Worm (Caenorhabditis elegans) whole organism, L3 larva: Measurements from ENCODE around the gene daf-15.

Source experiments
- R02D3.7 ChIP-seq: fragments of 150-350 bp; optimal IDR thresholded peaks from 2 replicates; lab custom pipeline; 2014; ENCODE audit warnings: missing biosample characterization, missing genetic modification characterization
- aly-2 ChIP-seq: fragments of 150-350 bp; optimal IDR thresholded peaks from 2 replicates; lab custom pipeline; 2014; ENCODE audit warnings: missing biosample characterization, missing genetic modification characterization
- ceh-16 ChIP-seq: sonication (generic microtip); optimal IDR thresholded peaks from 2 replicates; lab custom pipeline; 2017; ENCODE audit warnings: missing biosample characterization, missing genetic modification characterization
- ceh-28 ChIP-seq: fragments of 150-350 bp; optimal IDR thresholded peaks from 2 replicates; lab custom pipeline; 2014; ENCODE audit warnings: missing biosample characterization, missing genetic modification reagents, missing genetic modification characterization
- ceh-82 ChIP-seq: fragments of 150-350 bp; optimal IDR thresholded peaks from 2 replicates; lab custom pipeline; 2014; ENCODE audit warnings: missing biosample characterization, missing genetic modification characterization
- ceh-9 ChIP-seq: sonication (generic microtip); optimal IDR thresholded peaks from 2 replicates; lab custom pipeline; 2018; ENCODE audit warnings: missing biosample characterization, missing genetic modification characterization
- daf-12 ChIP-seq: fragments of 150-350 bp; optimal IDR thresholded peaks from 2 replicates; lab custom pipeline; 2014; ENCODE audit warnings: missing biosample characterization, missing genetic modification reagents, missing genetic modification characterization
- egl-5 ChIP-seq: fragments of 150-350 bp; optimal IDR thresholded peaks from 2 replicates; lab custom pipeline; 2017; ENCODE audit warnings: missing biosample characterization, missing genetic modification reagents, missing genetic modification characterization, inconsistent platforms
- elt-1 ChIP-seq: fragments of 150-350 bp; optimal IDR thresholded peaks from 2 replicates; lab custom pipeline; 2014; ENCODE audit warnings: missing biosample characterization, missing genetic modification characterization
- elt-2 ChIP-seq: sonication (generic microtip); optimal IDR thresholded peaks from 2 replicates; lab custom pipeline; 2016; ENCODE audit warnings: missing genetic modification reagents, mild to moderate bottlenecking, missing genetic modification characterization, missing compliant biosample characterization
- eor-1 ChIP-seq, 2 experiments: fragments of 150-350 bp; optimal IDR thresholded peaks; 2 replicates each; lab custom pipeline; 2014 to 2018; ENCODE audit warnings: missing biosample characterization in 2 of 2, missing genetic modification characterization in 2 of 2
- fkh-10 ChIP-seq: sonication (generic microtip); optimal IDR thresholded peaks from 2 replicates; lab custom pipeline; 2017; ENCODE audit warnings: missing biosample characterization, missing genetic modification reagents, missing genetic modification characterization
- fkh-2 ChIP-seq: fragments of 150-350 bp; optimal IDR thresholded peaks from 2 replicates; lab custom pipeline; 2014; ENCODE audit warnings: missing biosample characterization, missing genetic modification reagents, missing genetic modification characterization
- fos-1 ChIP-seq: fragments of 150-350 bp; optimal IDR thresholded peaks from 2 replicates; lab custom pipeline; 2014; ENCODE audit warnings: missing biosample characterization, missing genetic modification characterization
- hmg-11 ChIP-seq: sonication (generic microtip); optimal IDR thresholded peaks from 2 replicates; lab custom pipeline; 2016; ENCODE audit warnings: missing genetic modification characterization, missing compliant biosample characterization
- lin-15B ChIP-seq: fragments of 150-350 bp; optimal IDR thresholded peaks from 2 replicates; lab custom pipeline; 2014; ENCODE audit warnings: missing biosample characterization, missing genetic modification characterization
- lin-39 ChIP-seq: fragments of 150-350 bp; optimal IDR thresholded peaks from 2 replicates; lab custom pipeline; 2018; ENCODE audit warnings: missing biosample characterization, missing genetic modification reagents, missing genetic modification characterization
- lsy-12 ChIP-seq: sonication (generic microtip); optimal IDR thresholded peaks from 2 replicates; lab custom pipeline; 2016; ENCODE audit warnings: mild to moderate bottlenecking, missing genetic modification characterization, missing compliant biosample characterization
- mdl-1 ChIP-seq: fragments of 150-350 bp; optimal IDR thresholded peaks from 2 replicates; lab custom pipeline; 2014; ENCODE audit warnings: missing biosample characterization, missing genetic modification characterization
- mml-1 ChIP-seq: fragments of 150-350 bp; sonication (generic microtip); optimal IDR thresholded peaks from 3 replicates; lab custom pipeline; 2014; ENCODE audit warnings: missing biosample characterization, missing genetic modification characterization
- nfya-1 ChIP-seq: sonication (generic microtip); optimal IDR thresholded peaks from 2 replicates; lab custom pipeline; 2017; ENCODE audit warnings: missing genetic modification characterization, mild to moderate bottlenecking, missing compliant biosample characterization, antibody characterized with exemption, moderate library complexity; ENCODE audit not compliant: insufficient read depth
- nhr-11 ChIP-seq: fragments of 150-350 bp; optimal IDR thresholded peaks from 2 replicates; lab custom pipeline; 2014; ENCODE audit warnings: missing biosample characterization, missing genetic modification characterization
- nhr-12 ChIP-seq: fragments of 150-350 bp; optimal IDR thresholded peaks from 2 replicates; lab custom pipeline; 2014; ENCODE audit warnings: missing biosample characterization, missing genetic modification characterization
- nhr-23 ChIP-seq: fragments of 150-350 bp; optimal IDR thresholded peaks from 2 replicates; lab custom pipeline; 2014; ENCODE audit warnings: missing biosample characterization, missing genetic modification reagents, missing genetic modification characterization
- nhr-237 ChIP-seq: fragments of 150-350 bp; optimal IDR thresholded peaks from 2 replicates; lab custom pipeline; 2014; ENCODE audit warnings: missing biosample characterization, missing genetic modification characterization
- nhr-25 ChIP-seq: sonication (generic microtip); optimal IDR thresholded peaks from 2 replicates; lab custom pipeline; 2017; ENCODE audit warnings: missing biosample characterization, missing genetic modification characterization
- nhr-28 ChIP-seq: fragments of 150-350 bp; optimal IDR thresholded peaks from 2 replicates; lab custom pipeline; 2014; ENCODE audit warnings: missing biosample characterization, missing genetic modification characterization
- nhr-43 ChIP-seq: sonication (generic microtip); optimal IDR thresholded peaks from 2 replicates; lab custom pipeline; 2016; ENCODE audit warnings: mild to moderate bottlenecking, missing genetic modification characterization, missing compliant biosample characterization; ENCODE audit not compliant: poor library complexity, severe bottlenecking
- nhr-67 ChIP-seq: fragments of 150-350 bp; optimal IDR thresholded peaks from 2 replicates; lab custom pipeline; 2014; ENCODE audit warnings: missing biosample characterization, missing genetic modification characterization
- nhr-76 ChIP-seq: fragments of 150-350 bp; sonication (generic microtip); optimal IDR thresholded peaks from 5 replicates; lab custom pipeline; 2014; ENCODE audit warnings: missing biosample characterization, missing genetic modification characterization
- nhr-77 ChIP-seq: fragments of 150-350 bp; optimal IDR thresholded peaks from 2 replicates; lab custom pipeline; 2014; ENCODE audit warnings: missing biosample characterization, missing genetic modification characterization
- pqm-1 ChIP-seq: fragments of 150-350 bp; optimal IDR thresholded peaks from 2 replicates; lab custom pipeline; 2017; ENCODE audit warnings: missing biosample characterization, missing genetic modification characterization, inconsistent platforms
- sea-2 ChIP-seq: fragments of 150-350 bp; sonication (generic microtip); optimal IDR thresholded peaks from 4 replicates; lab custom pipeline; 2014; ENCODE audit warnings: missing biosample characterization, missing genetic modification reagents, missing genetic modification characterization
- skn-1 ChIP-seq: fragments of 150-350 bp; optimal IDR thresholded peaks from 2 replicates; lab custom pipeline; 2014; ENCODE audit warnings: missing biosample characterization, missing genetic modification characterization
- snpc-4 ChIP-seq: fragments of 150-350 bp; optimal IDR thresholded peaks from 2 replicates; lab custom pipeline; 2014; ENCODE audit warnings: missing biosample characterization, missing genetic modification characterization
- unc-39 ChIP-seq: sonication (generic microtip); optimal IDR thresholded peaks from 4 replicates; lab custom pipeline; 2017; ENCODE audit warnings: missing biosample characterization, missing genetic modification characterization
- unc-62 ChIP-seq: fragments of 150-350 bp; sonication (generic microtip); optimal IDR thresholded peaks from 4 replicates; lab custom pipeline; 2014; ENCODE audit warnings: missing biosample characterization, missing genetic modification reagents, missing genetic modification characterization
- ztf-4 ChIP-seq: fragments of 150-350 bp; optimal IDR thresholded peaks from 2 replicates; lab custom pipeline; 2014; ENCODE audit warnings: missing biosample characterization, missing genetic modification characterization

daf-15 gene

DNA sequence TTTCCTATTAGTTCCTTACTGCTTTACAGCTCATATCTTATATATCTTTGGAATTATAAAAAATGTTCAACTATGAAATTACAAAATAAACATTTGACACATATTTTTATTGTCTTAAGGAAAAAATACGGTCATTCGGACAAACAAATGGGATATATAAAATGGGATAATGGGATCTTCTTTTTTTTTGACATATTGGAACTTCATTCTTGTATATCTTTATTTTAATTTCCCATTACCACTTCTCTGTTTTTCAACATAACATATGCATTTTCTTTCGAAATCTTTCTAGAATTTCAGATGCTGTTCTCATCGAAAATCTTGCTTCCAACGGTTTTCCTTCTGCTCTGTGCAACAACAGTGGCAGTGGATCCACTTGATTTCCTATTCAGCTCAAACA, 1.2 kb upstream of the daf-15 start, which contains the start of gene C10C5.7:
C10C5.7 (plus strand) TSS at position 301 of the 400 bp plus-strand sequence.
- TF ChIP-seq pqm-1 (tag; lab: Kevin White, UChicago) (no peak), ceh-9 (no peak), elt-2 (tag; lab: Kevin White, UChicago) (no peak), fos-1 (tag; lab: Kevin White, UChicago) (no peak), mml-1 (tag; lab: Kevin White, UChicago) (no peak), aly-2 (no peak), unc-39 (no peak), nhr-11 (no peak), hmg-11 (no peak), mdl-1 (no peak), nhr-43 (tag; lab: Kevin White, UChicago) (no peak), R02D3.7 (no peak), nhr-76 (tag; lab: Kevin White, UChicago) (no peak), nhr-77 (no peak), lin-15B (tag; lab: Kevin White, UChicago) (no peak), unc-62 (GFP tag; lab: Kevin White, UChicago) (no peak), elt-1 (tag; lab: Kevin White, UChicago) (no peak), sea-2 (no peak)

DNA sequence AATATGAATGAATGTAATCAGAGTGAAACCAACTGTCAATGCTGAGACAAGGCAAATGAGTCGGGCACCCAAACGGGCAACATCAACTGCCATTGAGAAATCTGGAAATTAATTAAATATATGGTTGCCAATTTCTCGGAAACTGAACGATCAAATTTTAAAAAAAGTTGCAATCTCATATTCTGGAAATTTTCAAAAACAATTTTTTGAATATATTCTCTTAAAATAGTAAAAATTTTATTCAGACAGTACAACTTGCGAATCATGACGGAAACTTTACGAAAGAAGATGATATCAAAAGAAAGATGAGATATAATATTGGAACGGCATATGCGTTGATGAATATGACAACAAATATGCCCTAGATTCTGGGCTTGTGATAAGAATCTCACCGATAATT, 10.1 kb downstream of the daf-15 start, which contains the start of gene col-121:
col-121 (minus strand) TSS at position 101 of the 400 bp plus-strand sequence.
- no peak for TF ChIP-seq fkh-2 (tag; lab: Kevin White, UChicago)
- TF ChIP-seq nhr-77 = no peak
- TF ChIP-seq egl-5 (tag; lab: Kevin White, UChicago) = no peak
- TF ChIP-seq nhr-43 (tag; lab: Kevin White, UChicago) = no peak
- TF ChIP-seq elt-1 (tag; lab: Kevin White, UChicago) = no peak
- TF ChIP-seq mml-1 (tag; lab: Kevin White, UChicago) = no peak
- no peak for TF ChIP-seq eor-1 (tag; optimal IDR thresholded peaks at IDR 0.05; lab: Kevin White, UChicago)
- no peak for TF ChIP-seq lin-15B (tag; lab: Kevin White, UChicago)
- TF ChIP-seq nfya-1 (tag; lab: Kevin White, UChicago) = no peak
- TF ChIP-seq lin-39 (tag; lab: Kevin White, UChicago) = no peak
- TF ChIP-seq skn-1 = no peak
- TF ChIP-seq nhr-237 (tag; lab: Kevin White, UChicago) = no peak
- no peak for TF ChIP-seq ceh-28 (tag; lab: Kevin White, UChicago)

DNA sequence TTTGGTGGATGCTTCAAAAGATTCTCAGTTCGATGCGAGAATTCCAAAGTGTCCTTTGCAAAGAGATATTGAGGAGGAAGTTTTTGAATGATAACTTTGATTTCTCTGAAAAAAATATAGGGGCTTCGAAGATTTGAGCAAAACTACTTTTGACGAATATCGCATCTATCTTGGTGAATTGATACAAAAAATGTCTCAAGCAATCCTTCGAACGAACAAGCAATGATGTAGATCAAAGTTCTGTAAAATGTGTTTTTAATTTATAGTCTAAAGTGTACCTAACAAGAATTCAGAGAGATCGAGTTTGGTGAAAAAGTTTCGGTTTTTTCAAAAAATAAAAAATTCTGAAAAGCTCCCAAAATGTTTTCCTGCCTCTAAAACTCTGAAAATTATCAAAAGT, 11.3 kb downstream of the daf-15 start, which contains the start of gene F56D5.3:
F56D5.3 (plus strand) TSS at position 301 of the 400 bp plus-strand sequence.
- TF ChIP-seq fkh-10 (GFP tag; lab: Kevin White, UChicago) (no peak), nhr-67 (tag; lab: Kevin White, UChicago) (no peak), lin-15B (tag; lab: Kevin White, UChicago) (no peak), snpc-4 (tag; lab: Kevin White, UChicago) (no peak), nhr-77 (no peak), ceh-28 (tag; lab: Kevin White, UChicago) (no peak), nhr-28 (tag; lab: Kevin White, UChicago) (no peak), nhr-11 (no peak), unc-62 (GFP tag; lab: Kevin White, UChicago) (no peak), lsy-12 (tag; lab: Kevin White, UChicago) (no peak), nfya-1 (tag; lab: Kevin White, UChicago) (no peak), nhr-25 (no peak), ceh-16 (tag; lab: Kevin White, UChicago) (no peak), ceh-82 (no peak), nhr-12 (no peak), nhr-23 (tag; lab: Kevin White, UChicago) (no peak), daf-12 (tag; lab: Kevin White, UChicago) (no peak)

DNA sequence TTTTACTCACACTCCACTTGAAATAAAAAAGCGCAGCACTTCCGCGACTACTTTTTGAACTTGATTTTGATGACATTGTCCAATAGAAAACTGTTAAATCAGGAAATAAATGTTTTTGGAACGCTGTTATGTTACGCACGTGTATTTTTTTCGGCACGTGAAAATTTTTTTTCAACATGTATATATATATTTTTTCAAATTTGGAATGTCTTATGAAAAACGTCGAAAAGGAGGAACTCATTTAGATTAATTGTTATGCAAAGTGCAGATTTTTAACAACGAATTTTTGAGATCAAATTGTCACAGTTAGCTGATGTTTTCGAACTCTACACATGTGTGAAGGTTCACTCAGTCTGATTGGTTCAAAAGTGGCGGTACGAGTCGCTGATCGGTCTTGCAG, 12.5 kb downstream of the daf-15 start, which contains the start of gene F56D5.2:
F56D5.2 (minus strand) TSS at position 101 of the 400 bp plus-strand sequence.
- TF ChIP-seq nhr-237 (tag; lab: Kevin White, UChicago) (no peak), ztf-4 (tag; lab: Kevin White, UChicago) (no peak), nhr-11 (no peak), fkh-10 (GFP tag; lab: Kevin White, UChicago) (no peak), daf-12 (tag; lab: Kevin White, UChicago) (no peak)
